Fruit fly (Drosophila melanogaster) whole organism, embryonic: ENCODE measurements around the gene Ttc26.

ENCODE experiments used
- Abd-B ChIP-seq: fragments of 200-800 bp; sonication (Bioruptor generic); optimal IDR thresholded peaks from 2 replicates; lab custom pipeline; 2018; ENCODE audit warnings: missing biosample characterization, mild to moderate bottlenecking, missing genetic modification characterization, moderate library complexity
- CG10565 ChIP-seq: fragments of 200-800 bp; sonication (Bioruptor generic); optimal IDR thresholded peaks from 3 replicates; lab custom pipeline; 2016; ENCODE audit warnings: missing biosample characterization, mild to moderate bottlenecking, missing genetic modification characterization
- CG10654 ChIP-seq: fragments of 200-800 bp; sonication (Bioruptor generic); optimal IDR thresholded peaks from 2 replicates; lab custom pipeline; 2016; ENCODE audit warnings: missing biosample characterization, missing genetic modification characterization
- CG11093 ChIP-seq: fragments of 200-800 bp; sonication (Bioruptor generic); IDR thresholded peaks from 3 replicates; pipeline ENCODE4 v1.3.6; 2022; ENCODE audit warnings: missing biosample characterization, missing genetic modification characterization
- CG12104 ChIP-seq: fragments of 200-800 bp; sonication (Bioruptor generic); optimal IDR thresholded peaks from 3 replicates; lab custom pipeline; 2016; ENCODE audit warnings: missing biosample characterization, missing genetic modification characterization
- CG12659 ChIP-seq: fragments of 200-800 bp; sonication (Bioruptor generic); optimal IDR thresholded peaks from 3 replicates; lab custom pipeline; 2017; ENCODE audit warnings: mild to moderate bottlenecking, missing biosample characterization, missing genetic modification reagents, missing genetic modification characterization
- CG13894 ChIP-seq: fragments of 200-800 bp; sonication (Bioruptor generic); optimal IDR thresholded peaks from 3 replicates; lab custom pipeline; 2018; ENCODE audit warnings: missing biosample characterization, mild to moderate bottlenecking, missing genetic modification characterization, moderate library complexity
- CG14667 ChIP-seq: fragments of 200-800 bp; sonication (Bioruptor generic); IDR thresholded peaks from 2 replicates; pipeline ENCODE4 v1.3.6; 2022; ENCODE audit warnings: missing biosample characterization, missing genetic modification characterization
- CG17186 ChIP-seq: fragments of 200-800 bp; sonication (Bioruptor generic); optimal IDR thresholded peaks from 3 replicates; lab custom pipeline; 2017; ENCODE audit warnings: missing biosample characterization, missing genetic modification reagents, missing genetic modification characterization
- CG17912 ChIP-seq: fragments of 200-800 bp; sonication (Bioruptor generic); optimal IDR thresholded peaks from 2 replicates; lab custom pipeline; 2018; ENCODE audit warnings: missing biosample characterization, mild to moderate bottlenecking, missing genetic modification characterization
- CG1832 ChIP-seq: fragments of 200-800 bp; sonication (Bioruptor generic); optimal IDR thresholded peaks from 2 replicates; lab custom pipeline; 2017; ENCODE audit warnings: missing biosample characterization, mild to moderate bottlenecking, missing genetic modification characterization, inconsistent platforms
- CG18476 ChIP-seq: fragments of 200-800 bp; sonication (Bioruptor generic); optimal IDR thresholded peaks from 2 replicates; lab custom pipeline; 2016; ENCODE audit warnings: missing biosample characterization, mild to moderate bottlenecking, missing genetic modification characterization
- CG2129 ChIP-seq: fragments of 200-800 bp; sonication (Bioruptor generic); IDR thresholded peaks from 2 replicates; pipeline ENCODE4 v1.3.6; 2022; ENCODE audit warnings: missing biosample characterization, missing genetic modification characterization; ENCODE audit not compliant: partially characterized antibody
- CG2712 ChIP-seq: fragments of 200-800 bp; optimal IDR thresholded peaks from 3 replicates; lab custom pipeline; 2019; ENCODE audit warnings: missing biosample characterization, mild to moderate bottlenecking, missing genetic modification characterization, moderate library complexity
- CG2875 ChIP-seq: fragments of 200-800 bp; sonication (Bioruptor generic); optimal IDR thresholded peaks from 2 replicates; lab custom pipeline; 2017; ENCODE audit warnings: missing biosample characterization, mild to moderate bottlenecking, missing genetic modification characterization, missing genetic modification reagents
- CG31224 ChIP-seq: fragments of 200-800 bp; sonication (Bioruptor generic); IDR thresholded peaks from 2 replicates; pipeline ENCODE4 v1.3.6; 2022; ENCODE audit warnings: missing biosample characterization, missing genetic modification characterization
- CG31365 ChIP-seq: fragments of 200-800 bp; sonication (Bioruptor generic); optimal IDR thresholded peaks from 2 replicates; lab custom pipeline; 2018; ENCODE audit warnings: missing biosample characterization, mild to moderate bottlenecking, missing genetic modification characterization
- CG32532 ChIP-seq: fragments of 200-800 bp; sonication (Bioruptor generic); IDR thresholded peaks from 2 replicates; pipeline ENCODE4 v1.3.6; 2022; ENCODE audit warnings: missing biosample characterization, missing genetic modification characterization
- CG4282 ChIP-seq: fragments of 200-800 bp; sonication (Bioruptor generic); optimal IDR thresholded peaks from 2 replicates; lab custom pipeline; 2016; ENCODE audit warnings: missing biosample characterization, missing genetic modification characterization
- CG7839 ChIP-seq: fragments of 200-800 bp; sonication (Bioruptor generic); optimal IDR thresholded peaks from 3 replicates; lab custom pipeline; 2018; ENCODE audit warnings: missing biosample characterization, mild to moderate bottlenecking, missing genetic modification characterization, moderate library complexity
- Dek ChIP-seq: fragments of 200-800 bp; sonication (Bioruptor generic); optimal IDR thresholded peaks from 3 replicates; lab custom pipeline; 2019; ENCODE audit warnings: missing biosample characterization, mild to moderate bottlenecking, missing genetic modification characterization, moderate library complexity
- Dfd ChIP-seq, 2 experiments: fragments of >200 bp; optimal IDR thresholded peaks; 2 replicates each; lab custom pipeline; 2017; ENCODE audit warnings: missing biosample characterization in 2 of 2, missing genetic modification characterization in 2 of 2
- H15 ChIP-seq: fragments of 200-800 bp; sonication (Bioruptor generic); IDR thresholded peaks from 3 replicates; pipeline ENCODE4 v1.3.6; 2022; ENCODE audit warnings: missing biosample characterization, missing genetic modification characterization
- HLH54F ChIP-seq: fragments of 200-800 bp; sonication (Bioruptor generic); optimal IDR thresholded peaks from 3 replicates; lab custom pipeline; 2016; ENCODE audit warnings: missing biosample characterization, missing genetic modification characterization
- HmgD ChIP-seq: fragments of 200-800 bp; sonication (Bioruptor generic); optimal IDR thresholded peaks from 3 replicates; lab custom pipeline; 2016; ENCODE audit warnings: missing biosample characterization, missing genetic modification characterization
- MTF-1 ChIP-seq: fragments of 200-800 bp; sonication (Bioruptor generic); optimal IDR thresholded peaks from 2 replicates; lab custom pipeline; 2018; ENCODE audit warnings: missing biosample characterization, mild to moderate bottlenecking, missing genetic modification characterization, borderline replicate concordance
- Mad ChIP-seq: fragments of 200-800 bp; sonication (Bioruptor generic); optimal IDR thresholded peaks from 2 replicates; lab custom pipeline; 2016; ENCODE audit warnings: missing biosample characterization, missing genetic modification characterization
- Med ChIP-seq: fragments of 200-800 bp; sonication (Bioruptor generic); peaks from one replicate; lab custom pipeline; 2016; ENCODE audit warnings: missing biosample characterization, missing genetic modification characterization, mild to moderate bottlenecking, inconsistent platforms, moderate library complexity
- Neu2 ChIP-seq: fragments of 200-800 bp; sonication (Bioruptor generic); optimal IDR thresholded peaks from 3 replicates; lab custom pipeline; 2016; ENCODE audit warnings: missing biosample characterization, missing genetic modification characterization, borderline replicate concordance
- Sox102F ChIP-seq: fragments of 200-800 bp; sonication (Bioruptor generic); optimal IDR thresholded peaks from 2 replicates; lab custom pipeline; 2018; ENCODE audit warnings: missing biosample characterization, mild to moderate bottlenecking, missing genetic modification characterization, moderate library complexity
- Tbp ChIP-seq: fragments of >200 bp; optimal IDR thresholded peaks from 2 replicates; lab custom pipeline; 2018; ENCODE audit warnings: missing biosample characterization, missing genetic modification characterization
- Vsx1 ChIP-seq: fragments of 200-800 bp; sonication (Bioruptor generic); optimal IDR thresholded peaks from 2 replicates; lab custom pipeline; 2017; ENCODE audit warnings: missing biosample characterization, mild to moderate bottlenecking, missing genetic modification characterization, missing genetic modification reagents
- ab ChIP-seq: fragments of 200-800 bp; sonication (Bioruptor generic); optimal IDR thresholded peaks from 2 replicates; lab custom pipeline; 2016; ENCODE audit warnings: missing biosample characterization, missing genetic modification characterization
- bcd ChIP-seq: fragments of 200-800 bp; sonication (Bioruptor generic); optimal IDR thresholded peaks from 2 replicates; lab custom pipeline; 2017; ENCODE audit warnings: missing biosample characterization, mild to moderate bottlenecking, missing genetic modification characterization
- ci ChIP-seq: fragments of 200-800 bp; sonication (Bioruptor generic); IDR thresholded peaks from 3 replicates; pipeline ENCODE4 v1.3.6; 2022; ENCODE audit warnings: missing biosample characterization, missing genetic modification characterization
- danr ChIP-seq: fragments of 200-800 bp; sonication (Bioruptor generic); IDR thresholded peaks from 2 replicates; pipeline ENCODE4 v1.3.6; 2022; ENCODE audit warnings: missing biosample characterization, missing genetic modification characterization
- dimm ChIP-seq: fragments of 200-800 bp; sonication (Bioruptor generic); IDR thresholded peaks from 2 replicates; pipeline ENCODE4 v1.3.6; 2022; ENCODE audit warnings: missing biosample characterization, missing genetic modification characterization
- dpn ChIP-seq, 2 experiments: fragments of 200-800 bp; sonication (Bioruptor generic); optimal IDR thresholded peaks; 3 replicates each; lab custom pipeline; 2016; ENCODE audit warnings: missing biosample characterization in 2 of 2, missing genetic modification characterization in 2 of 2
- esg ChIP-seq: fragments of 200-800 bp; sonication (Bioruptor generic); conservative IDR thresholded peaks from 2 replicates; pipeline ENCODE4 v1.3.6; 2022; ENCODE audit warnings: missing biosample characterization, missing genetic modification characterization
- ewg ChIP-seq: fragments of 200-800 bp; sonication (Bioruptor generic); optimal IDR thresholded peaks from 3 replicates; lab custom pipeline; 2017; ENCODE audit warnings: mild to moderate bottlenecking, missing biosample characterization, missing genetic modification reagents, missing genetic modification characterization
- fu2 ChIP-seq: fragments of 200-800 bp; sonication (Bioruptor generic); optimal IDR thresholded peaks from 2 replicates; lab custom pipeline; 2016; ENCODE audit warnings: missing biosample characterization, missing genetic modification characterization
- gce ChIP-seq: fragments of 200-800 bp; sonication (Bioruptor generic); IDR thresholded peaks from 3 replicates; pipeline ENCODE4 v1.3.6; 2022; ENCODE audit warnings: missing biosample characterization, missing genetic modification characterization
- grau ChIP-seq: fragments of 200-800 bp; optimal IDR thresholded peaks from 3 replicates; lab custom pipeline; 2019; ENCODE audit warnings: missing biosample characterization, mild to moderate bottlenecking, missing genetic modification characterization, moderate library complexity
- h ChIP-seq: fragments of >200 bp; optimal IDR thresholded peaks from 2 replicates; lab custom pipeline; 2017
- inv ChIP-seq: fragments of 200-800 bp; sonication (Bioruptor generic); IDR thresholded peaks from 2 replicates; pipeline ENCODE4 v1.3.6; 2022; ENCODE audit warnings: missing biosample characterization, missing genetic modification characterization; ENCODE audit not compliant: partially characterized antibody
- kay ChIP-seq: fragments of 200-800 bp; sonication (Bioruptor generic); optimal IDR thresholded peaks from 2 replicates; lab custom pipeline; 2016; ENCODE audit warnings: missing biosample characterization, missing genetic modification characterization
- mld ChIP-seq: fragments of 200-800 bp; sonication (Bioruptor generic); IDR thresholded peaks from 3 replicates; pipeline ENCODE4 v1.3.6; 2022; ENCODE audit warnings: missing biosample characterization, missing genetic modification characterization; ENCODE audit not compliant: partially characterized antibody
- pan ChIP-seq, 4 experiments: fragments of >200 bp in 3 of 4; fragments of 200-800 bp in 1 of 4; sonication (Bioruptor generic) in 1 of 4; optimal IDR thresholded peaks in 3 of 4; IDR thresholded peaks in 1 of 4; 2 replicates each; pipeline versions ENCODE4 v1.3.6 to Lab custom; 2017 to 2022; ENCODE audit warnings: missing biosample characterization in 2 of 4, missing genetic modification characterization in 2 of 4, mixed read lengths in 1 of 4
- ranshi ChIP-seq: fragments of 200-800 bp; sonication (Bioruptor generic); IDR thresholded peaks from 2 replicates; pipeline ENCODE4 v1.3.6; 2022; ENCODE audit warnings: missing biosample characterization, missing genetic modification characterization
- schlank ChIP-seq: fragments of 200-800 bp; sonication (Bioruptor generic); optimal IDR thresholded peaks from 2 replicates; lab custom pipeline; 2018; ENCODE audit warnings: missing biosample characterization, mild to moderate bottlenecking, missing genetic modification characterization
- seq ChIP-seq: fragments of 200-800 bp; sonication (Bioruptor generic); IDR thresholded peaks from 2 replicates; pipeline ENCODE4 v1.3.6; 2022; ENCODE audit warnings: missing biosample characterization, missing genetic modification characterization

The Ttc26 gene

dm6 chr3R:15816276-15816675 lies 42.1 kb downstream of the Ttc26 start (continued):
- TF ChIP-seq ranshi (GFP tag; lab: Robert Waterston, UW): no peak
- no peak for TF ChIP-seq CG1832
- TF ChIP-seq dimm (GFP tag; lab: Robert Waterston, UW): no peak
- no peak for TF ChIP-seq CG2129 (GFP tag; lab: Robert Waterston, UW)
- no peak for TF ChIP-seq ab (GFP tag; lab: Kevin White, UChicago)
- TF ChIP-seq CG13894 (tag; lab: Kevin White, UChicago): no peak
- TF ChIP-seq CG11093 (GFP tag; lab: Robert Waterston, UW): no peak
- no peak for TF ChIP-seq Abd-B (GFP tag; lab: Kevin White, UChicago)
- no peak for TF ChIP-seq ewg
- no peak for TF ChIP-seq CG2875
- no peak for TF ChIP-seq CG12659
- TF ChIP-seq CG10565 (GFP tag; lab: Kevin White, UChicago): no peak
- no peak for TF ChIP-seq CG7839 (tag; lab: Kevin White, UChicago)
- TF ChIP-seq danr (GFP tag; lab: Robert Waterston, UW): no peak
- TF ChIP-seq h (lab: Kevin White, UChicago): no peak
- no peak for TF ChIP-seq CG4282 (GFP tag; lab: Kevin White, UChicago)
- TF ChIP-seq HLH54F (GFP tag; lab: Kevin White, UChicago): no peak
- 0 out of 3 replicates have a peak, but pooled peaks have one; percentile 22 for TF ChIP-seq H15 (GFP tag; lab: Robert Waterston, UW)
- TF ChIP-seq esg: peak; percentile 24; the same call in 1 of the 2 replicates
- no peak for TF ChIP-seq CG17912 (GFP tag; lab: Kevin White, UChicago)
- no peak for TF ChIP-seq pan (optimal IDR thresholded peaks at IDR 0.05; lab: Kevin White, UChicago)
- peak in 1 of 2 experiments; percentile 35 for TF ChIP-seq pan (GFP tag; optimal IDR thresholded peaks at IDR 0.05 in 1 of 2, IDR thresholded peaks at IDR 0.05 in 1 of 2)
- no peak for TF ChIP-seq Neu2 (GFP tag; lab: Kevin White, UChicago)
- no peak for TF ChIP-seq grau
- no peak for TF ChIP-seq schlank (tag; lab: Kevin White, UChicago)
- no peak for TF ChIP-seq mld (GFP tag; lab: Robert Waterston, UW)
- TF ChIP-seq CG10654 (GFP tag; lab: Kevin White, UChicago): no peak
- no peak for TF ChIP-seq MTF-1
- no peak for TF ChIP-seq Vsx1 (GFP tag; lab: Kevin White, UChicago)
- no peak for TF ChIP-seq CG14667 (GFP tag; lab: Robert Waterston, UW)
- TF ChIP-seq Sox102F: peak; percentile 47
- no peak for TF ChIP-seq CG17186 (GFP tag; lab: Kevin White, UChicago)
- TF ChIP-seq gce (GFP tag; lab: Robert Waterston, UW): no peak
- TF ChIP-seq Tbp (GFP tag; lab: Kevin White, UChicago): no peak
- no peak for TF ChIP-seq Dek
- no peak for TF ChIP-seq CG31224 (GFP tag; lab: Robert Waterston, UW)
- no peak for TF ChIP-seq fu2 (GFP tag; lab: Kevin White, UChicago)
- TF ChIP-seq Dfd (GFP tag; optimal IDR thresholded peaks at IDR 0.05; lab: Kevin White, UChicago): no peak
- no peak for TF ChIP-seq CG18476 (GFP tag; lab: Kevin White, UChicago)
- no peak for TF ChIP-seq CG31365 (tag; lab: Kevin White, UChicago)
- no peak for TF ChIP-seq CG12104 (GFP tag; lab: Kevin White, UChicago)
- TF ChIP-seq ci (GFP tag; lab: Robert Waterston, UW): peak; percentile 60; the same call in 1 of the 3 replicates
- TF ChIP-seq CG32532 (GFP tag; lab: Robert Waterston, UW): peak; percentile 30; the same call in 1 of the 2 replicates
- no peak for TF ChIP-seq Mad (GFP tag; lab: Kevin White, UChicago)
- no peak for TF ChIP-seq kay (GFP tag; lab: Kevin White, UChicago)
- no peak for TF ChIP-seq bcd (GFP tag; lab: Kevin White, UChicago)
- no peak for TF ChIP-seq seq (GFP tag; lab: Robert Waterston, UW)
- no peak for TF ChIP-seq inv (GFP tag; lab: Robert Waterston, UW)
- TF ChIP-seq dpn (GFP tag; optimal IDR thresholded peaks at IDR 0.05; lab: Kevin White, UChicago): peak in 1 of 2 experiments; percentile 2
- no peak for TF ChIP-seq CG2712 (tag; lab: Kevin White, UChicago)
- TF ChIP-seq Med (GFP tag; lab: Kevin White, UChicago): no peak
- TF ChIP-seq HmgD: no peak
